Fruit fly (Drosophila melanogaster) whole organism: Measurements from ENCODE around the gene CG7884.

Experiments used
- CG8478 ChIP-seq: fragments of >200 bp; optimal IDR thresholded peaks from 2 replicates; lab custom pipeline; 2018; ENCODE audit warnings: inconsistent platforms
- Dll ChIP-seq: fragments of >200 bp; optimal IDR thresholded peaks from 2 replicates; lab custom pipeline; 2017
- EcR ChIP-seq, 2 experiments: fragments of >200 bp; optimal IDR thresholded peaks; 2 replicates each; lab custom pipeline; 2017; ENCODE audit warnings: missing biosample characterization in 2 of 2, missing genetic modification characterization in 2 of 2, missing genetic modification reagents in 2 of 2
- pan ChIP-seq: fragments of >200 bp; optimal IDR thresholded peaks from 2 replicates; lab custom pipeline; 2017
- psq ChIP-seq: fragments of >200 bp; optimal IDR thresholded peaks from 2 replicates; lab custom pipeline; 2017
- usp ChIP-seq: fragments of >200 bp; optimal IDR thresholded peaks from 2 replicates; lab custom pipeline; 2017; ENCODE audit warnings: missing biosample characterization, missing genetic modification characterization, mixed read lengths

The CG7884 gene

DNA sequence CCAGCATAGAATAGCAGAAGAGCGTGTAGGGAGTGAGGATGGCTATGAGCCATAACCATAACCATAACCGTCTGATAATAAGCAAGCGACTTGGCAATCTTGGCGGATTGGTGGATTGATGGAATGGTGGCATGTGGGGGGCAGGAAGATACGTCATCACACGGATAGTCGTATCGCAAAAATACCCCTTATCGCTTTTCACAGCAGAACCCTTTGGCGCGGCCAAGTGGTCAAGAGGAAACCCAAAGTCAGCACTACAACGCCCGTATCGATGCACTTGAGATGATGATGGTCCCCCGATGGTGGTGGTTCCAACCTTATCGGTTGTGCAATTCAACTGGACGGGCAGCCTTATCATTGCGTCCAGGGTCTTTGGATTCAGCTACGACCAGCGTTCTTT is 65.0 kb downstream of the CG7884 start:
- TF ChIP-seq usp (no peak), Dll (lab: Kevin White, UChicago) (no peak), pan (no peak), psq (lab: Kevin White, UChicago) (no peak), EcR (GFP tag; optimal IDR thresholded peaks at IDR 0.05; lab: Kevin White, UChicago) (no peak), CG8478 (lab: Kevin White, UChicago) (no peak)
